Worm (Caenorhabditis elegans): ENCODE measurements around the gene mcm-5.

- TF ChIP-seq unc-130 (tag; optimal IDR thresholded peaks at IDR 0.05) (no peak), pqm-1 (tag; optimal IDR thresholded peaks at IDR 0.05) (no peak), elt-3 (tag; optimal IDR thresholded peaks at IDR 0.05) (no peak), nhr-12 (tag; optimal IDR thresholded peaks at IDR 0.05) (no peak), lin-13 (GFP tag; optimal IDR thresholded peaks at IDR 0.05) (no peak), sox-4 (tag; optimal IDR thresholded peaks at IDR 0.05) (no peak), lir-3 (tag; optimal IDR thresholded peaks at IDR 0.05; ENCODE audit: poor library complexity) (no peak), nhr-76 (tag; optimal IDR thresholded peaks at IDR 0.05) (no peak), jun-1 (tag; optimal IDR thresholded peaks at IDR 0.05) (no peak), zag-1 (tag; optimal IDR thresholded peaks at IDR 0.05) (no peak)
Measured at ce11 chrIII:4277762-4278161, 13.3 kb downstream of the mcm-5 start.
